Fruit fly (Drosophila melanogaster): ENCODE results near the gene Rbp1.
A peak's percentile ranks its signal among the peaks of the same experiment; 100 is the strongest.

The Rbp1 gene

DNA sequence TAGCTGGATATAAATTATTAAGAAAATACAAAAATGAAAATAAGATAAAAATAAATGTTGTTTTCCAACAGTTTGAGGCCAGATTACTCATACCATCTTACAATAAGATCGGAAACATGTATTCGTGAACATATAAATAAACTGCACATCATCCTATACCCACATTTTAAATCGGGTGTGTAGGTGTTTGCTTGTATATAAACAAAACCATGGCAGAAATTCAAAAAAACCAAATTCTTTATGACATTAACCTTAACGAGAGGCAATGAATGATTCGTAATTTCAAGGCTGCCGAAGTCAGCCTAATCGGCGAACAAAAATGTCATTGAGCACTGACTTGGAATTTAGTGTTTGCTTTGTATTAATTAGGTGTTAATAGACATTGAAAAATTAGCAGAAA lies 6.0 kb upstream of the Rbp1 start (continued):
- TF ChIP-seq odd (GFP tag; optimal IDR thresholded peaks at IDR 0.05) (no peak), CG17568 (GFP tag; optimal IDR thresholded peaks at IDR 0.05) (no peak), CG12155 (GFP tag; optimal IDR thresholded peaks at IDR 0.05) (no peak), mirr (GFP tag; optimal IDR thresholded peaks at IDR 0.05) (no peak), sens-2 (GFP tag; IDR thresholded peaks at IDR 0.05) (no peak), ato (GFP tag; IDR thresholded peaks at IDR 0.05; ENCODE audit: partially characterized antibody) (no peak), sob (GFP tag; IDR thresholded peaks at IDR 0.05) (no peak), ab (GFP tag; optimal IDR thresholded peaks at IDR 0.05) (no peak), E2f1 (GFP tag; IDR thresholded peaks at IDR 0.05) (no peak), repo (GFP tag; optimal IDR thresholded peaks at IDR 0.05) (no peak), wor (GFP tag; IDR thresholded peaks at IDR 0.05) (no peak), CG13287 (GFP tag; IDR thresholded peaks at IDR 0.05; ENCODE audit: partially characterized antibody) (no peak)

DNA sequence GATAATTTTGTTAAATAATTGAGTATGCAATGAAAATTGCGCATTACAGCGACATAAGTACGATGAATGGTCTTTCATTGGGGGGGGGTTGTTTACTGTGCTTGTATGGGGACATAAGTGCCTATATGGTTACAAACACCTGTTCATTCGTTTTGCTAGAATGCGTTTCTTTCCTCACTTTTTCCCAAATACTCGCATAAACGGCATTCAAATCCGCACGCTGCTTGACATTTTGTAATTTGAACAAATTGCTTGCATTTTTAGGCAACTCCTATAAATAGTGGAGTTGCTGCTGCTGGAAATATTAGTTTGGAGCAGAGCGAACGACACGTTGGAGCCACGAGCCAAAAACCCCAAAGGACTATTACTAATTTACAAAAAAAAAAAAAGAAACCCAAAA lies 4.9 kb upstream of the Rbp1 start, which contains the start of gene Desi:
Gene Desi (plus strand): TSS at position 301 of the 400 bp plus-strand sequence.
- no peak for TF ChIP-seq Ravus (GFP tag; IDR thresholded peaks at IDR 0.05)
- TF ChIP-seq CG4617 (GFP tag; optimal IDR thresholded peaks at IDR 0.05; ENCODE audit: borderline replicate concordance) = no peak
- TF ChIP-seq salm (tag; optimal IDR thresholded peaks at IDR 0.05) = no peak
- no peak for TF ChIP-seq CG12769 (tag; optimal IDR thresholded peaks at IDR 0.05)
- TF ChIP-seq CG16813 (GFP tag; IDR thresholded peaks at IDR 0.05; ENCODE audit: partially characterized antibody) = no peak
- TF ChIP-seq CG14860 (GFP tag; IDR thresholded peaks at IDR 0.05; ENCODE audit: partially characterized antibody) = no peak
- TF ChIP-seq tna (GFP tag; IDR thresholded peaks at IDR 0.05; ENCODE audit: partially characterized antibody) = no peak
- TF ChIP-seq CG2116 (GFP tag; optimal IDR thresholded peaks at IDR 0.05) = no peak
- no peak for TF ChIP-seq MBD-R2 (GFP tag; IDR thresholded peaks at IDR 0.05)
- no peak for TF ChIP-seq CG13296 (GFP tag; optimal IDR thresholded peaks at IDR 0.05)
- no peak for TF ChIP-seq CG18599 (GFP tag; optimal IDR thresholded peaks at IDR 0.05)

DNA sequence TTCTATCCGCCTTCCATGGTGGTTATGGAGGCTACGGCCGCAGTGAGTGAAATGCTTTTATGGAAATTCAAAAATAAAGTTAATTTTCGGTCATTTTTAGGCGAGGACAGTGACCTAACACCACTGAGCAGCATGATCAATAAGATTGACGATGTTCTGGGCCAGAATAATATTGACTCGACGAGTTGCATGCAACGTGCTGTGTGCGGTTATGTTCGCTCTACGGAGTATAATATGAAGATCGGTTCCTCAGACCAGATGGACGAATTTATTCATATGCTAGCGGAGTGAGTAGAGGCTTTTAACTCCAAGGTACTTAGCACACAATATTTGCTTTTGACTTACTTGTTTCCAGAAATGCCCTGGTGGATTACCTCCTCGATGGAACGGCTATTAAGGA lies 4.0 kb upstream of the Rbp1 start:
- TF ChIP-seq Ets65A (GFP tag) (peak; percentile 69), Dp (GFP tag; optimal IDR thresholded peaks at IDR 0.05) (no peak), sqz (GFP tag; optimal IDR thresholded peaks at IDR 0.05) (no peak), CG5180 (GFP tag; optimal IDR thresholded peaks at IDR 0.05) (peak; percentile 67)

DNA sequence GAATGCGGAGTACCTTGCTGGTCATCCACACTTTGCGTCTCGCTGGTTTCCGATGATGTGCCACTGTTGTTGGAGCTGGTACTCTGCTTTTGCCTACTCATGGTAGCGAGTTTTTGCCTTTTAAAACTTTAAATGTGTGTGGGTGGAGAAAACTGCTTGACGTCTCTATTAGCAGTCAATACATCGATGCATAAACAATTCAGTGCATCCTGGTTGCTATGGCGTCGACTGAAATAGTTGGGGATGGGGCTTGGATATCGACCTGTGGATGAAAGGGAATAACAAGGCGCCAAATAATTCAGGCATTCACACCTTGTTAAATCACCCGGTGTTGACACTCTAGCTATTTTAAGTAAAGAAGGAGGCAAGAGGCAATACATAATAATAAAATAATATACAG lies 2.0 kb upstream of the Rbp1 start, which contains the start of gene CG42633:
Gene CG42633 (minus strand): TSS at position 101 of the 400 bp plus-strand sequence.
- TF ChIP-seq bbx (GFP tag; IDR thresholded peaks at IDR 0.05; ENCODE audit: partially characterized antibody) (no peak), Sin3A (optimal IDR thresholded peaks at IDR 0.05) (no peak), Abd-B (GFP tag; optimal IDR thresholded peaks at IDR 0.05) (no peak), CG15269 (tag; optimal IDR thresholded peaks at IDR 0.05) (no peak), Ptx1 (GFP tag; IDR thresholded peaks at IDR 0.05) (no peak), fu2 (GFP tag; optimal IDR thresholded peaks at IDR 0.05) (no peak), slp2 (GFP tag; optimal IDR thresholded peaks at IDR 0.05) (no peak), insv (GFP tag; optimal IDR thresholded peaks at IDR 0.05) (no peak), CG33557 (GFP tag; optimal IDR thresholded peaks at IDR 0.05) (no peak), CG4424 (GFP tag; optimal IDR thresholded peaks at IDR 0.05) (no peak), CHES-1-like (GFP tag; optimal IDR thresholded peaks at IDR 0.05) (no peak)
